Worm (Caenorhabditis elegans) whole organism, L2 larva: Measurements from ENCODE around the gene shl-1.
A peak's percentile ranks its signal among the peaks of the same experiment; 100 is the strongest.

ENCODE experiments used
- C34F6.9 ChIP-seq: fragments of 150-350 bp; optimal IDR thresholded peaks from 2 replicates; lab custom pipeline; 2014; ENCODE audit warnings: missing biosample characterization, missing genetic modification characterization
- F13H6.1 ChIP-seq: sonication (generic microtip); optimal IDR thresholded peaks from 2 replicates; lab custom pipeline; 2016; ENCODE audit warnings: missing genetic modification characterization, missing compliant biosample characterization
- R02D3.7 ChIP-seq: fragments of 150-350 bp; optimal IDR thresholded peaks from 2 replicates; lab custom pipeline; 2014; ENCODE audit warnings: missing biosample characterization, missing genetic modification characterization
- Y55F3AM.14 ChIP-seq: fragments of 200-800 bp; sonication (Bioruptor generic); optimal IDR thresholded peaks from 2 replicates; lab custom pipeline; 2018; ENCODE audit warnings: mild to moderate bottlenecking, missing genetic modification characterization, missing compliant biosample characterization
- ZK546.5 ChIP-seq: sonication (generic microtip); optimal IDR thresholded peaks from 2 replicates; lab custom pipeline; 2017; ENCODE audit warnings: missing biosample characterization, missing genetic modification characterization
- alr-1 ChIP-seq: fragments of 150-350 bp; optimal IDR thresholded peaks from 2 replicates; lab custom pipeline; 2014; ENCODE audit warnings: missing biosample characterization, missing genetic modification characterization
- aly-2 ChIP-seq: fragments of 150-350 bp; optimal IDR thresholded peaks from 2 replicates; lab custom pipeline; 2014; ENCODE audit warnings: missing biosample characterization, missing genetic modification characterization
- ama-1 ChIP-seq: fragments of 150-350 bp; optimal IDR thresholded peaks from 2 replicates; lab custom pipeline; 2018; ENCODE audit warnings: inconsistent platforms
- ceh-16 ChIP-seq: fragments of 150-350 bp; optimal IDR thresholded peaks from 2 replicates; lab custom pipeline; 2014; ENCODE audit warnings: missing biosample characterization, missing genetic modification characterization
- ceh-82 ChIP-seq: fragments of 150-350 bp; optimal IDR thresholded peaks from 2 replicates; lab custom pipeline; 2014; ENCODE audit warnings: missing biosample characterization, missing genetic modification characterization
- crh-2 ChIP-seq: sonication (generic microtip); optimal IDR thresholded peaks from 2 replicates; lab custom pipeline; 2017; ENCODE audit warnings: missing biosample characterization, missing genetic modification characterization
- elt-3 ChIP-seq: sonication (generic microtip); optimal IDR thresholded peaks from 2 replicates; lab custom pipeline; 2017; ENCODE audit warnings: missing biosample characterization, missing genetic modification characterization
- gmeb-1 ChIP-seq: fragments of 150-350 bp; optimal IDR thresholded peaks from 2 replicates; lab custom pipeline; 2014; ENCODE audit warnings: missing biosample characterization, missing genetic modification characterization
- lin-11 ChIP-seq: fragments of 150-350 bp; sonication (generic microtip); optimal IDR thresholded peaks from 2 replicates; lab custom pipeline; 2014; ENCODE audit warnings: missing biosample characterization, missing genetic modification characterization, inconsistent platforms, mixed read lengths
- lin-39 ChIP-seq: fragments of 150-350 bp; optimal IDR thresholded peaks from 2 replicates; lab custom pipeline; 2014; ENCODE audit warnings: missing biosample characterization, missing genetic modification reagents, missing genetic modification characterization
- lsy-2 ChIP-seq, 2 experiments: fragments of 150-350 bp in 1 of 2; sonication (generic microtip) in 1 of 2; optimal IDR thresholded peaks; 2 replicates each; lab custom pipeline; 2014 to 2017; ENCODE audit warnings: missing biosample characterization in 2 of 2, missing genetic modification characterization in 2 of 2
- mab-5 ChIP-seq: fragments of 150-350 bp; optimal IDR thresholded peaks from 2 replicates; lab custom pipeline; 2014; ENCODE audit warnings: missing biosample characterization, missing genetic modification characterization
- mbf-1 ChIP-seq: sonication (generic microtip); optimal IDR thresholded peaks from 2 replicates; lab custom pipeline; 2017; ENCODE audit warnings: missing biosample characterization, missing genetic modification characterization
- mdl-1 ChIP-seq, 2 experiments: fragments of 150-350 bp in 1 of 2; sonication (generic microtip) in 1 of 2; optimal IDR thresholded peaks; 2 replicates each; lab custom pipeline; 2017; ENCODE audit warnings: missing biosample characterization in 2 of 2, missing genetic modification characterization in 2 of 2
- nhr-11 ChIP-seq: fragments of 150-350 bp; optimal IDR thresholded peaks from 2 replicates; lab custom pipeline; 2014; ENCODE audit warnings: missing biosample characterization, missing genetic modification characterization
- nhr-129 ChIP-seq: fragments of 150-350 bp; optimal IDR thresholded peaks from 2 replicates; lab custom pipeline; 2014; ENCODE audit warnings: missing biosample characterization, missing genetic modification characterization
- nhr-21 ChIP-seq: fragments of 150-350 bp; optimal IDR thresholded peaks from 2 replicates; lab custom pipeline; 2014; ENCODE audit warnings: missing biosample characterization, missing genetic modification characterization
- nhr-23 ChIP-seq: fragments of 150-350 bp; optimal IDR thresholded peaks from 2 replicates; lab custom pipeline; 2014; ENCODE audit warnings: missing biosample characterization, missing genetic modification reagents, missing genetic modification characterization
- nhr-237 ChIP-seq: fragments of 150-350 bp; optimal IDR thresholded peaks from 2 replicates; lab custom pipeline; 2014; ENCODE audit warnings: missing biosample characterization, missing genetic modification characterization
- nhr-25 ChIP-seq: fragments of 150-350 bp; sonication (generic microtip); optimal IDR thresholded peaks from 3 replicates; lab custom pipeline; 2014; ENCODE audit warnings: missing biosample characterization, missing genetic modification characterization
- nhr-6 ChIP-seq: fragments of 150-350 bp; optimal IDR thresholded peaks from 2 replicates; lab custom pipeline; 2014; ENCODE audit warnings: missing biosample characterization, missing genetic modification characterization
- peb-1 ChIP-seq: fragments of 150-350 bp; optimal IDR thresholded peaks from 2 replicates; lab custom pipeline; 2014; ENCODE audit warnings: missing biosample characterization, missing genetic modification characterization
- sem-4 ChIP-seq: fragments of 150-350 bp; optimal IDR thresholded peaks from 2 replicates; lab custom pipeline; 2014; ENCODE audit warnings: missing biosample characterization, missing genetic modification reagents, missing genetic modification characterization
- sma-3 ChIP-seq: sonication (generic microtip); optimal IDR thresholded peaks from 2 replicates; lab custom pipeline; 2016; ENCODE audit warnings: missing genetic modification reagents, missing genetic modification characterization, missing compliant biosample characterization
- sma-9 ChIP-seq, 2 experiments: fragments of 150-350 bp in 1 of 2; sonication (generic microtip) in 1 of 2; optimal IDR thresholded peaks; 2 replicates each; lab custom pipeline; 2014 to 2016; ENCODE audit warnings: missing genetic modification characterization in 2 of 2, mild to moderate bottlenecking in 1 of 2, missing biosample characterization in 1 of 2, missing compliant biosample characterization in 1 of 2, missing genetic modification reagents in 1 of 2, moderate library complexity in 1 of 2
- snpc-4 ChIP-seq: fragments of 150-350 bp; optimal IDR thresholded peaks from 2 replicates; lab custom pipeline; 2014; ENCODE audit warnings: missing biosample characterization, missing genetic modification characterization
- unc-39 ChIP-seq: fragments of 150-350 bp; optimal IDR thresholded peaks from 2 replicates; lab custom pipeline; 2014; ENCODE audit warnings: missing biosample characterization, missing genetic modification characterization
- unc-55 ChIP-seq: fragments of 150-350 bp; sonication (generic microtip); optimal IDR thresholded peaks from 3 replicates; lab custom pipeline; 2014; ENCODE audit warnings: missing biosample characterization, missing genetic modification reagents, missing genetic modification characterization
- unc-62 ChIP-seq: fragments of 150-350 bp; optimal IDR thresholded peaks from 2 replicates; lab custom pipeline; 2014; ENCODE audit warnings: missing biosample characterization, missing genetic modification reagents, missing genetic modification characterization
- zag-1 ChIP-seq: fragments of 150-350 bp; optimal IDR thresholded peaks from 2 replicates; lab custom pipeline; 2014; ENCODE audit warnings: missing biosample characterization, missing genetic modification characterization
- ztf-1 ChIP-seq: fragments of 200-800 bp; sonication (Bioruptor generic); conservative IDR thresholded peaks from 2 replicates; pipeline ENCODE4 v1.3.6; 2022; ENCODE audit warnings: missing genetic modification characterization, missing compliant biosample characterization

shl-1 gene

DNA sequence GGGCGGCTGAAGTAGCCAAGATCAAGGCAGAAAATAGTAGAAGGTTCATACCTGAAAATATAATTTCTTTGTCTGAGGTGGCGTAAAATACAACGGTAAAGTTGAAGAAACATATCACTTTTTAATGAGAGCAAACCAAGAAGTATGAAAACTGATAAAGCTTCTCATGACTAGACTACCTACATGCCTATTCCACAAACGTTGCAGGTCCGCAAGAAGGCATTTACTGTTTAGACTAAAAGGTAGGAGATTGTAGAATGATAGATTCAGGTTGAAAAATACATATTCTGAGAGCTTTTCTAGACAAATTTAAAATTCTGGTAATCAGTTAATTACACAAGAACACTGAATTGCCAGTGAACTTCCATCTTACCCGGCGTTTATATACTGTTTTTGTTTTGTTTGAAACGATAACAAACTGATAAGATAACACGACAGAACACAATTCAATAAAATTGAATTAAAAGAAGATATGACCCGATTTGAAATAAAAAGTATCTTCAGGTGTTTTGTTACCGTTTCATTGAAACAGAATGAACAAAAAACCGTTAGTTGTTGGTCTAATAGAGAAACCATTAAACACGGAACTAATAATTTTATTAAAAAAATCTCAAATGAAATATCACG lies 42.3 kb upstream of the shl-1 start, which contains the start of gene acp-6:
acp-6 (minus strand) TSS at position 51 of the 627 bp plus-strand sequence.
- no peak for TF ChIP-seq nhr-11 (tag; lab: Kevin White, UChicago)
- no peak for TF ChIP-seq aly-2 (tag; lab: Kevin White, UChicago)
- TF ChIP-seq mdl-1 (tag; optimal IDR thresholded peaks at IDR 0.05; lab: Kevin White, UChicago): no peak
- no peak for TF ChIP-seq ceh-82 (tag; lab: Kevin White, UChicago)
- no peak for TF ChIP-seq nhr-21 (tag; lab: Kevin White, UChicago)

DNA sequence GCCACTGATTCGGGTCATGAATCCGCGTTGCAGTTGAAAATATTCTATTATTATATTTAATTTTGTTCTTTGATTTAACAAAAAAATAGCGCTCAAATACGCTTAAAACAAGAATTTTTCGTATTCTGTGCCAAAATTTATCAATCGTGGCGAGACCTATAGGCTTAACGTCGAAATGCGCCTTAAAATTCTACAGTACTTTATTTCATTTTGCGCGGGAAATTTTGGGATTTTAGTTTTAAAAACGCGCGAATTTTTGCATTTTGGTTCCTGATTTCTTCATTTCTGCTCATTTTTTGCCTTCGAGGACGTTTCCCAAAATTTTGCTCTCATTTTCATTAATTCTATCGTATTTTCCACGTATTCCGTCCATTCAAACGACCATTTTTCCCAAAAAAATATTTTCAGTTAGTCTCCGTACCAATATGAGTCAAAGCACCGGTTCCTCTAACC lies 37.3 kb upstream of the shl-1 start, which contains the start of gene puf-11:
puf-11 (plus strand) TSS at position 403 of the 453 bp plus-strand sequence.
- TF ChIP-seq ceh-82 (tag; lab: Kevin White, UChicago) (no peak), unc-39 (no peak), nhr-23 (tag; lab: Kevin White, UChicago) (no peak), zag-1 (tag; lab: Kevin White, UChicago) (no peak), F13H6.1 (no peak), ama-1 (lab: Kevin White, UChicago) (no peak), nhr-21 (tag; lab: Kevin White, UChicago) (no peak), sma-3 (GFP tag; lab: Kevin White, UChicago) (no peak), lin-11 (no peak), sma-9 (GFP tag; optimal IDR thresholded peaks at IDR 0.05; lab: Kevin White, UChicago) (no peak), sma-9 (tag; optimal IDR thresholded peaks at IDR 0.05; lab: Kevin White, UChicago) (no peak)

DNA sequence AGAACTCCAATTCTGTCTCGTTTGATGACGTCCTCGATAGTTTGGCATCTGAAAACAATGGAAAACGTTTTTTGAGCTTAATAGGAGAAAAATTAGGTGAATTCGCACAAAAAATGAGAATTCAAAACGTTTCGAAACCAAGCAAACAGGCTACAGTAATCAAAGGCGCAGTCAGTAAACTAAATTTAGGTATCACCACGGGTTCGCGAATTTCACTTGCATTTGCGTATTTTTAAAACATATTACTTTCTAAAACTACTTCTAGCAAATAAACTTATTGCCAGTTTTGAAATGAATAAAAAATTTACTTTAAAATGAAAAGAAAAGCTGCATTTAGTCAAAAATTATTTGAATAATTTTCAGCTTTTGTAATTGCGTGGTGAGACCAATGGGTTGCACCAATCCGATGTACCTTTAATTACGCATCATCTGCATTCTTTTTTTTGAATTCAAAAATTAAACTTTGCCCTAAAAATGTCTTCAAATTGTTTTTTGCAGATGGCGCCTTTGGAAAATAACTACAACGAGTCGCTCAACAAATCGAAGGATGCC lies 35.2 kb upstream of the shl-1 start, which contains the start of the genes Y73B6BL.23 and htp-2:
Y73B6BL.23 (minus strand) TSS at position 51 of the 552 bp plus-strand sequence.
htp-2 (plus strand) TSS at position 492 of the 552 bp plus-strand sequence.
- TF ChIP-seq mab-5 (tag; lab: Kevin White, UChicago): no peak
- TF ChIP-seq ceh-82 (tag; lab: Kevin White, UChicago): no peak
- no peak for TF ChIP-seq nhr-6
- no peak for TF ChIP-seq lin-39 (tag; lab: Kevin White, UChicago)

DNA sequence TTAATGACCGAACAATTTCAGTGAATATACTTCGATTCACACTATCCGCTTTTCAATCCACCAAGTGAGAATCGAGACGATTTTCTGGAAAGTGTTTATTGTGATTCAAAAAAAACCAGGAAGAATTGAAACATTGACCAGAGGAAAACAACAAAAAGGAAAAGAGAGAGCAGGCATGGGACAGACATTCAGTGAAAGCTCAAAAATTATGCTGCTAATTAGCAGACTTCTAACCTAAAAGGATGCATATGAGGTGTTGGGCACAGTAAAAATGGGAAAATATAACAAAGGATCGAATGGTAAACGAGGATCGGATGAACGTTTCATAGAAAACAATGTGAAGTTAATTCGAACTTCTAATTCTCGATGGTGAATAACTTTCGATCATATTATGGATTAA lies 33.7 kb upstream of the shl-1 start:
- TF ChIP-seq ZK546.5 (tag; lab: Kevin White, UChicago): no peak
- no peak for TF ChIP-seq ceh-82 (tag; lab: Kevin White, UChicago)
- no peak for TF ChIP-seq sem-4
- no peak for TF ChIP-seq peb-1 (tag; lab: Kevin White, UChicago)
- TF ChIP-seq unc-55 (GFP tag; lab: Kevin White, UChicago): no peak
- no peak for TF ChIP-seq F13H6.1
- no peak for TF ChIP-seq R02D3.7 (tag; lab: Kevin White, UChicago)
- TF ChIP-seq nhr-25 (tag; lab: Kevin White, UChicago): no peak
- TF ChIP-seq nhr-237 (tag; lab: Kevin White, UChicago): no peak
- no peak for TF ChIP-seq zag-1 (tag; lab: Kevin White, UChicago)
- TF ChIP-seq mab-5 (tag; lab: Kevin White, UChicago): no peak
- TF ChIP-seq, all 48 proteins: peak for 0

DNA sequence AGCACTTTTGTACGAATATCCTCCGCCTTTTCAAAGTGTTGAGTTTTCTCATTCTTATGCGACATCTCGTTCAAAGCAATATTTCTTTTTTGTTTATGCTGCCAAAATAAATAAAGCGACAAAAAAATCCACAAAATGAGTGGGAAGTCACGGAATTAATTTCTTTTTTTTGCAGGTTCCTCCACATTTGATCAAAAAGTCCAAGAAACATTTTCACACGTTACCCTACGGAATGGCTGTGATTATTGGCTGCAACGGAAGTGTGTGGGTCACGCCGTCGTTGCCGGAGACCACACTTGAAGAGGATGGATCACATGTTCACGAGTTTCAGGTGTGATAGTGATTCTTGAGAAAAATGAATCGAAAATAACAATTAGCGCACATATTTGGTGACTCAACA lies 32.7 kb upstream of the shl-1 start, which contains the start of gene Y73B6BL.22:
Y73B6BL.22 (minus strand) TSS at position 101 of the 400 bp plus-strand sequence.
- no peak for TF ChIP-seq unc-62 (GFP tag; lab: Kevin White, UChicago)
- no peak for TF ChIP-seq C34F6.9 (tag; lab: Kevin White, UChicago)
- TF ChIP-seq elt-3: no peak

DNA sequence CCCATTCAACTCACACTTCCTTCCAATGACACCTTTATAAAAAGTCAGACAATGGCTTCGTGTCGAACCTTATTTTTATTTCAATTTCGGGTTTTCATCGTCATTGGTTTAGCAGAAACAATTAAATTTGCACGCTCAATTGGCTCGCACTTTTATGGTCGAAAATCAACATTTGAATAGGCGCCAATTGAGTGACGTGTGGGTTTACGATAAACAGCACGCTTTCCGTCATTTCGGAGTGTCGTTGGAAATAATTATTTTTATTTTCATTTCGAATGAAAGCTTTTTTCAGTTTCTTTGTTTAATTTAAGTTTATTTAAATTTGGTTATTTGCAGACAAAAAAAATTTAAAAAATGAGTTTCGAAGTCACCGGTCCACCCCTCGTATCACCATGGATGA lies 31.3 kb upstream of the shl-1 start, which contains the start of gene exos-2:
exos-2 (plus strand) TSS at position 330 of the 400 bp plus-strand sequence.
- no peak for TF ChIP-seq mab-5 (tag; lab: Kevin White, UChicago)
- TF ChIP-seq alr-1 (tag; lab: Kevin White, UChicago): no peak
- no peak for TF ChIP-seq elt-3
- TF ChIP-seq snpc-4 (tag; lab: Kevin White, UChicago): peak; percentile 11
- TF ChIP-seq crh-2: peak; percentile 61
- TF ChIP-seq aly-2 (tag; lab: Kevin White, UChicago): no peak
- no peak for TF ChIP-seq ceh-16 (tag; lab: Kevin White, UChicago)
- TF ChIP-seq Y55F3AM.14: no peak
- peak; percentile 37 for TF ChIP-seq nhr-6
- peak; percentile 39 for TF ChIP-seq nhr-21 (tag; lab: Kevin White, UChicago)
- no peak for TF ChIP-seq mdl-1 (tag; optimal IDR thresholded peaks at IDR 0.05; lab: Kevin White, UChicago)
- peak; percentile 73 for TF ChIP-seq nhr-129 (tag; lab: Kevin White, UChicago)
- peak; percentile 29 for TF ChIP-seq sma-3 (GFP tag; lab: Kevin White, UChicago)
- TF ChIP-seq ztf-1 (GFP tag; lab: Robert Waterston, UW): no peak
- TF ChIP-seq gmeb-1 (tag; lab: Kevin White, UChicago): peak; percentile 96
- TF ChIP-seq nhr-237 (tag; lab: Kevin White, UChicago): no peak
- TF ChIP-seq ZK546.5 (tag; lab: Kevin White, UChicago): peak; percentile 14
- TF ChIP-seq nhr-25 (tag; lab: Kevin White, UChicago): no peak
- peak; percentile 83 for TF ChIP-seq unc-55 (GFP tag; lab: Kevin White, UChicago)
- TF ChIP-seq lin-11: peak; percentile 1
- no peak for TF ChIP-seq mbf-1 (tag; lab: Kevin White, UChicago)
- peak; percentile 69 for TF ChIP-seq sma-9 (GFP tag; optimal IDR thresholded peaks at IDR 0.05; lab: Kevin White, UChicago)
- TF ChIP-seq sma-9 (tag; optimal IDR thresholded peaks at IDR 0.05; lab: Kevin White, UChicago): no peak
- TF ChIP-seq lsy-2 (tag; optimal IDR thresholded peaks at IDR 0.05; lab: Kevin White, UChicago): no peak
- TF ChIP-seq R02D3.7 (tag; lab: Kevin White, UChicago): peak; percentile 99
- TF ChIP-seq ceh-82 (tag; lab: Kevin White, UChicago): no peak
- peak; percentile 2 for TF ChIP-seq F13H6.1
- TF ChIP-seq zag-1 (tag; lab: Kevin White, UChicago): no peak
- TF ChIP-seq C34F6.9 (tag; lab: Kevin White, UChicago): peak; percentile 60
